Worm (Caenorhabditis elegans) whole organism, young adult: ENCODE data around the gene glb-14.

Source experiments
- B0035.1 ChIP-seq: sonication (generic microtip); optimal IDR thresholded peaks from 2 replicates; lab custom pipeline; 2016; ENCODE audit warnings: missing genetic modification characterization, mild to moderate bottlenecking, missing compliant biosample characterization, missing genotype, missing genetic modification reagents
- B0336.3 ChIP-seq: fragments of 200-800 bp; sonication (Bioruptor generic); IDR thresholded peaks from 2 replicates; pipeline ENCODE4 v1.3.6; 2022; ENCODE audit warnings: missing genetic modification characterization, missing compliant biosample characterization
- D2030.7 ChIP-seq: fragments of 200-800 bp; sonication (Bioruptor generic); IDR thresholded peaks from 2 replicates; pipeline ENCODE4 v1.3.6; 2022; ENCODE audit warnings: missing genetic modification reagents, missing genetic modification characterization, missing compliant biosample characterization
- F22D6.2 ChIP-seq: sonication (generic microtip); optimal IDR thresholded peaks from 2 replicates; lab custom pipeline; 2016; ENCODE audit warnings: mild to moderate bottlenecking, missing genetic modification characterization, missing compliant biosample characterization
- F23B12.7 ChIP-seq: sonication (generic microtip); optimal IDR thresholded peaks from 2 replicates; lab custom pipeline; 2017; ENCODE audit warnings: missing genetic modification characterization, mild to moderate bottlenecking, missing compliant biosample characterization, antibody characterized with exemption, moderate library complexity; ENCODE audit not compliant: insufficient read depth
- F33H1.4 ChIP-seq: fragments of 200-800 bp; sonication (Bioruptor generic); IDR thresholded peaks from 2 replicates; pipeline ENCODE4 v1.3.6; 2022; ENCODE audit warnings: missing genetic modification reagents, missing genetic modification characterization, missing compliant biosample characterization
- F57C9.4 ChIP-seq: sonication (generic microtip); optimal IDR thresholded peaks from 2 replicates; lab custom pipeline; 2017; ENCODE audit warnings: mild to moderate bottlenecking, missing genetic modification characterization, missing compliant biosample characterization
- Y53G8AR.9 ChIP-seq: fragments of 200-800 bp; sonication (Bioruptor generic); conservative IDR thresholded peaks from 2 replicates; pipeline ENCODE4 v1.3.6; 2022; ENCODE audit warnings: missing genetic modification reagents, missing genetic modification characterization, missing compliant biosample characterization
- Y56A3A.18 ChIP-seq: fragments of 200-800 bp; sonication (Bioruptor generic); IDR thresholded peaks from 2 replicates; pipeline ENCODE4 v1.3.6; 2022; ENCODE audit warnings: missing genetic modification reagents, missing genetic modification characterization, missing compliant biosample characterization
- Y67H2A.10 ChIP-seq: fragments of 200-800 bp; sonication (Bioruptor generic); conservative IDR thresholded peaks from 2 replicates; pipeline ENCODE4 v1.3.6; 2022; ENCODE audit warnings: missing genetic modification reagents, missing genetic modification characterization, missing compliant biosample characterization
- ama-1 ChIP-seq, 3 experiments: fragments of 150-350 bp in 1 of 3; sonication (generic microtip) in 2 of 3; optimal IDR thresholded peaks; 2 replicates each; lab custom pipeline; 2014 to 2018; ENCODE audit warnings: missing biosample characterization in 2 of 3, missing genetic modification characterization in 2 of 3, missing genetic modification reagents in 2 of 3
- athp-1 ChIP-seq: sonication (generic microtip); optimal IDR thresholded peaks from 2 replicates; lab custom pipeline; 2017; ENCODE audit warnings: mild to moderate bottlenecking, missing genetic modification characterization, missing compliant biosample characterization
- attf-6 ChIP-seq: fragments of 200-800 bp; sonication (Bioruptor generic); IDR thresholded peaks from 2 replicates; pipeline ENCODE4 v1.3.6; 2022; ENCODE audit warnings: missing genetic modification reagents, missing genetic modification characterization, missing compliant biosample characterization
- bed-2 ChIP-seq: fragments of 200-800 bp; sonication (Bioruptor generic); IDR thresholded peaks from 2 replicates; pipeline ENCODE4 v1.3.6; 2022; ENCODE audit warnings: missing genetic modification reagents, missing genetic modification characterization, missing compliant biosample characterization
- ceh-27 ChIP-seq: fragments of 200-800 bp; sonication (Bioruptor generic); optimal IDR thresholded peaks from 2 replicates; lab custom pipeline; 2018; ENCODE audit warnings: mild to moderate bottlenecking, missing genetic modification characterization, moderate library complexity, missing compliant biosample characterization
- ceh-40 ChIP-seq: fragments of 200-800 bp; sonication (Bioruptor generic); IDR thresholded peaks from 2 replicates; pipeline ENCODE4 v1.3.6; 2022; ENCODE audit warnings: missing genetic modification characterization, missing compliant biosample characterization
- dpl-1 ChIP-seq: fragments of 150-350 bp; optimal IDR thresholded peaks from 2 replicates; lab custom pipeline; 2014; ENCODE audit warnings: missing biosample characterization, missing genetic modification reagents, missing genetic modification characterization
- egl-18 ChIP-seq: fragments of 200-800 bp; sonication (Bioruptor generic); IDR thresholded peaks from 2 replicates; pipeline ENCODE4 v1.3.6; 2022; ENCODE audit warnings: missing genetic modification reagents, missing genetic modification characterization, missing compliant biosample characterization
- egl-44 ChIP-seq: fragments of 200-800 bp; sonication (Bioruptor generic); IDR thresholded peaks from 2 replicates; pipeline ENCODE4 v1.3.6; 2022; ENCODE audit warnings: missing genetic modification reagents, missing genetic modification characterization, missing compliant biosample characterization
- gei-17 ChIP-seq: fragments of 200-800 bp; sonication (Bioruptor generic); optimal IDR thresholded peaks from 2 replicates; lab custom pipeline; 2018; ENCODE audit warnings: mild to moderate bottlenecking, missing genetic modification characterization, missing compliant biosample characterization
- lin-40 ChIP-seq: sonication (generic microtip); optimal IDR thresholded peaks from 2 replicates; lab custom pipeline; 2016; ENCODE audit warnings: missing genetic modification characterization, mild to moderate bottlenecking, missing compliant biosample characterization, missing genotype, missing genetic modification reagents
- madf-3 ChIP-seq: fragments of 200-800 bp; sonication (Bioruptor generic); IDR thresholded peaks from 2 replicates; pipeline ENCODE4 v1.3.6; 2022; ENCODE audit warnings: missing genetic modification reagents, missing genetic modification characterization, missing compliant biosample characterization
- nfya-1 ChIP-seq: sonication (generic microtip); optimal IDR thresholded peaks from 2 replicates; lab custom pipeline; 2017; ENCODE audit warnings: antibody characterized with exemption, missing compliant biosample characterization, missing genetic modification characterization, borderline replicate concordance; ENCODE audit not compliant: insufficient read depth
- nfya-2 ChIP-seq: fragments of 200-800 bp; sonication (Bioruptor generic); IDR thresholded peaks from 2 replicates; pipeline ENCODE4 v1.3.6; 2022; ENCODE audit warnings: missing genetic modification reagents, missing genetic modification characterization, missing compliant biosample characterization
- nhr-80 ChIP-seq: sonication (generic microtip); optimal IDR thresholded peaks from 2 replicates; lab custom pipeline; 2016; ENCODE audit warnings: missing genetic modification characterization, missing compliant biosample characterization
- nhr-90 ChIP-seq: sonication (generic microtip); optimal IDR thresholded peaks from 2 replicates; lab custom pipeline; 2016; ENCODE audit warnings: missing genotype, mild to moderate bottlenecking, missing genetic modification characterization, missing compliant biosample characterization
- repo-1 ChIP-seq: sonication (generic microtip); optimal IDR thresholded peaks from 2 replicates; lab custom pipeline; 2017; ENCODE audit warnings: mild to moderate bottlenecking, missing genetic modification characterization, missing compliant biosample characterization
- sdz-38 ChIP-seq: sonication (generic microtip); optimal IDR thresholded peaks from 2 replicates; lab custom pipeline; 2016; ENCODE audit warnings: missing genotype, missing genetic modification characterization, missing compliant biosample characterization
- snpc-4 ChIP-seq, 5 experiments: fragments of 150-350 bp in 1 of 5; sonication (generic microtip) in 4 of 5; optimal IDR thresholded peaks; 2 replicates each; lab custom pipeline; 2014 to 2018; ENCODE audit warnings: missing genetic modification characterization in 5 of 5, missing biosample characterization in 3 of 5, antibody characterized with exemption in 2 of 5, mild to moderate bottlenecking in 2 of 5, missing compliant biosample characterization in 2 of 5, missing genotype in 2 of 5, moderate library complexity in 2 of 5, missing genetic modification reagents in 1 of 5
- sptf-2 ChIP-seq: fragments of 200-800 bp; sonication (Bioruptor generic); optimal IDR thresholded peaks from 2 replicates; lab custom pipeline; 2018; ENCODE audit warnings: mild to moderate bottlenecking, missing genetic modification characterization, missing compliant biosample characterization
- tbp1 ChIP-seq: fragments of 200-800 bp; sonication (Bioruptor generic); optimal IDR thresholded peaks from 2 replicates; lab custom pipeline; 2018; ENCODE audit warnings: mild to moderate bottlenecking, missing genetic modification characterization, missing compliant biosample characterization
- tbx-9 ChIP-seq: sonication (generic microtip); optimal IDR thresholded peaks from 2 replicates; lab custom pipeline; 2016; ENCODE audit warnings: borderline replicate concordance, missing genetic modification characterization, inconsistent platforms, missing compliant biosample characterization
- unc-62 ChIP-seq: fragments of 150-350 bp; optimal IDR thresholded peaks from 2 replicates; lab custom pipeline; 2014; ENCODE audit warnings: missing biosample characterization, missing genetic modification reagents, missing genetic modification characterization
- ztf-18 ChIP-seq: sonication (generic microtip); optimal IDR thresholded peaks from 2 replicates; lab custom pipeline; 2016; ENCODE audit warnings: missing genotype, mild to moderate bottlenecking, missing genetic modification characterization, missing compliant biosample characterization
- ztf-26 ChIP-seq: sonication (generic microtip); optimal IDR thresholded peaks from 2 replicates; lab custom pipeline; 2017; ENCODE audit warnings: missing genetic modification characterization, missing compliant biosample characterization

The glb-14 gene

DNA sequence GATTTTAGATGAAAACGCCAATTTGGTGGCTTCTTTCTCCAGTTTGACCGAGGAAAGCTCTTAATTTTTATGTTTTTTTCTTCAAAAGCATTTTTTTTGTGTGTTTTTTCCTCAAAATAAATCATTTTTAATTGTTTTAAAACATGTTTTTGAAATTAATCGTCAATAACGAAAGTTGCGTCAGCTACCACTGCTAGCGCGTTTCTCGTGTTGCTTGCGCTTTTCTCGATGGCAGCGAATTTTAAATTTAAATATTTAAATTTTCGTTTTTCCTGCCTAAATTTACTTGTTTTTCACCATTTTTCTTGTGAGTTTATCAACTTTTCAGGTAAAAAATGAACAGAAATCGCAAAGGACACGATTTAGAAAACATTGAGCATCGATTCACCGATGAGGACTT is 6.9 kb downstream of the glb-14 start, which contains the start of gene prde-1 (continued):
- TF ChIP-seq ztf-18 (tag; lab: Kevin White, UChicago), result peak; percentile 93
- peak; percentile 50 for TF ChIP-seq D2030.7 (GFP tag; lab: Robert Waterston, UW)
- peak; percentile 28 for TF ChIP-seq tbp1 (GFP tag; lab: Kevin White, UChicago)
- TF ChIP-seq gei-17, result no peak
- no peak for TF ChIP-seq unc-62 (GFP tag; lab: Kevin White, UChicago)

ce11 chrV:15536320-15536719 is 8.5 kb downstream of the glb-14 start, which contains the start of gene F21A3.4:
TSS of gene F21A3.4 (plus strand) at chrV:15536620.
- TF ChIP-seq ceh-27, result no peak
- no peak for TF ChIP-seq tbx-9
- no peak for TF ChIP-seq attf-6 (GFP tag; lab: Robert Waterston, UW)
- no peak for TF ChIP-seq repo-1
- no peak for TF ChIP-seq nhr-80 (tag; lab: Kevin White, UChicago)
- no peak for TF ChIP-seq F22D6.2
- TF ChIP-seq F33H1.4 (GFP tag; lab: Robert Waterston, UW), result no peak
- no peak for TF ChIP-seq dpl-1 (GFP tag; lab: Kevin White, UChicago)
- TF ChIP-seq egl-44 (GFP tag; lab: Robert Waterston, UW), result no peak
- no peak for TF ChIP-seq egl-18
- TF ChIP-seq Y56A3A.18 (GFP tag; lab: Robert Waterston, UW), result no peak
- no peak for TF ChIP-seq Y67H2A.10 (GFP tag; lab: Robert Waterston, UW)
- TF ChIP-seq bed-2 (GFP tag; lab: Robert Waterston, UW), result no peak
- TF ChIP-seq ceh-40 (GFP tag; lab: Robert Waterston, UW), result no peak
- no peak for TF ChIP-seq snpc-4 (GFP tag; optimal IDR thresholded peaks at IDR 0.05; lab: Kevin White, UChicago)
- no peak for TF ChIP-seq snpc-4 (tag; optimal IDR thresholded peaks at IDR 0.05; lab: Kevin White, UChicago)
- TF ChIP-seq Y53G8AR.9 (GFP tag; lab: Robert Waterston, UW), result no peak
- no peak for TF ChIP-seq madf-3

ce11 chrV:15533864-15534263 is 10.9 kb downstream of the glb-14 start, which contains the start of gene F21A3.2:
TSS of gene F21A3.2 (minus strand) at chrV:15533964.
- TF ChIP-seq ceh-40 (GFP tag; lab: Robert Waterston, UW), result no peak
- no peak for TF ChIP-seq lin-40
- TF ChIP-seq nfya-1 (tag; lab: Kevin White, UChicago), result no peak
- TF ChIP-seq dpl-1 (GFP tag; lab: Kevin White, UChicago), result no peak
- no peak for TF ChIP-seq egl-18
- TF ChIP-seq sdz-38 (tag; lab: Kevin White, UChicago), result no peak
- TF ChIP-seq ztf-18 (tag; lab: Kevin White, UChicago), result no peak
- no peak for TF ChIP-seq nhr-90 (tag; lab: Kevin White, UChicago)
- no peak for TF ChIP-seq F57C9.4
- no peak for TF ChIP-seq athp-1 (tag; lab: Kevin White, UChicago)
- no peak for TF ChIP-seq B0336.3 (GFP tag; lab: Robert Waterston, UW)
- TF ChIP-seq Y67H2A.10 (GFP tag; lab: Robert Waterston, UW), result no peak
- TF ChIP-seq ama-1 (optimal IDR thresholded peaks at IDR 0.05; lab: Kevin White, UChicago), result no peak
- TF ChIP-seq ama-1 (GFP tag; optimal IDR thresholded peaks at IDR 0.05; lab: Kevin White, UChicago), result no peak
- TF ChIP-seq sptf-2 (GFP tag; lab: Kevin White, UChicago), result no peak
- TF ChIP-seq B0035.1 (tag; lab: Kevin White, UChicago), result no peak
- no peak for TF ChIP-seq nfya-2 (GFP tag; lab: Robert Waterston, UW)
- TF ChIP-seq ztf-26 (tag; lab: Kevin White, UChicago), result no peak

- TF ChIP-seq nhr-80 (tag; lab: Kevin White, UChicago) (peak; percentile 16), F23B12.7 (tag; lab: Kevin White, UChicago) (no peak)
Measured at ce11 chrV:15533096-15533495, 11.7 kb downstream of the glb-14 start, which contains the start of gene F21A3.11. TSS of gene F21A3.11 (minus strand) at chrV:15533212.
